Worm (Caenorhabditis elegans): Measurements from ENCODE around the gene immt-2.

ce11 chrV:16781974-16782373, 7.1 kb upstream of the immt-2 start:
- no peak for TF ChIP-seq unc-130 (GFP tag; optimal IDR thresholded peaks at IDR 0.05)
- no peak for TF ChIP-seq pha-4 (tag; optimal IDR thresholded peaks at IDR 0.05)
- TF ChIP-seq F57C9.4 (tag; optimal IDR thresholded peaks at IDR 0.05) = no peak
- no peak for TF ChIP-seq xnd-1 (tag; optimal IDR thresholded peaks at IDR 0.05)
